Fruit fly (Drosophila melanogaster) whole organism: ENCODE results near the gene CG6023.

Experiments
- CG8478 ChIP-seq: fragments of >200 bp; optimal IDR thresholded peaks from 2 replicates; lab custom pipeline; 2018; ENCODE audit warnings: inconsistent platforms
- Dll ChIP-seq: fragments of >200 bp; optimal IDR thresholded peaks from 2 replicates; lab custom pipeline; 2017
- EcR ChIP-seq, 2 experiments: fragments of >200 bp; optimal IDR thresholded peaks; 2 replicates each; lab custom pipeline; 2017; ENCODE audit warnings: missing biosample characterization in 2 of 2, missing genetic modification characterization in 2 of 2, missing genetic modification reagents in 2 of 2
- pan ChIP-seq: fragments of >200 bp; optimal IDR thresholded peaks from 2 replicates; lab custom pipeline; 2017
- psq ChIP-seq: fragments of >200 bp; optimal IDR thresholded peaks from 2 replicates; lab custom pipeline; 2017
- usp ChIP-seq: fragments of >200 bp; optimal IDR thresholded peaks from 2 replicates; lab custom pipeline; 2017; ENCODE audit warnings: missing biosample characterization, missing genetic modification characterization, mixed read lengths

dm6 chrX:18266846-18267245, 54.1 kb downstream of the CG6023 start:
- TF ChIP-seq psq (lab: Kevin White, UChicago) (no peak), CG8478 (lab: Kevin White, UChicago) (no peak), usp (GFP tag; lab: Kevin White, UChicago) (no peak), Dll (lab: Kevin White, UChicago) (no peak), pan (no peak), EcR (GFP tag; optimal IDR thresholded peaks at IDR 0.05; lab: Kevin White, UChicago) (no peak)
